Fruit fly (Drosophila melanogaster): ENCODE results near the gene Spase22-23.

- TF ChIP-seq Hr38 (GFP tag; optimal IDR thresholded peaks at IDR 0.05) (no peak), Ets96B (tag; optimal IDR thresholded peaks at IDR 0.05) (no peak), Lpt (GFP tag; optimal IDR thresholded peaks at IDR 0.05) (no peak), CG16779 (tag; optimal IDR thresholded peaks at IDR 0.05) (no peak), dac (GFP tag; optimal IDR thresholded peaks at IDR 0.05) (no peak), Hr4 (GFP tag; optimal IDR thresholded peaks at IDR 0.05) (no peak), Smox (GFP tag; optimal IDR thresholded peaks at IDR 0.05) (no peak), Gug (GFP tag; IDR thresholded peaks at IDR 0.05) (no peak), fd59A (GFP tag; optimal IDR thresholded peaks at IDR 0.05) (no peak), CG31627 (GFP tag; optimal IDR thresholded peaks at IDR 0.05) (no peak), CG8632 (GFP tag; optimal IDR thresholded peaks at IDR 0.05) (no peak)
Measured at dm6 chr3R:24226744-24227143, 3.1 kb downstream of the Spase22-23 start, which contains the start of the genes Spps and CG13609.
